Fruit fly (Drosophila melanogaster): ENCODE results near the gene mthl10.

DNA sequence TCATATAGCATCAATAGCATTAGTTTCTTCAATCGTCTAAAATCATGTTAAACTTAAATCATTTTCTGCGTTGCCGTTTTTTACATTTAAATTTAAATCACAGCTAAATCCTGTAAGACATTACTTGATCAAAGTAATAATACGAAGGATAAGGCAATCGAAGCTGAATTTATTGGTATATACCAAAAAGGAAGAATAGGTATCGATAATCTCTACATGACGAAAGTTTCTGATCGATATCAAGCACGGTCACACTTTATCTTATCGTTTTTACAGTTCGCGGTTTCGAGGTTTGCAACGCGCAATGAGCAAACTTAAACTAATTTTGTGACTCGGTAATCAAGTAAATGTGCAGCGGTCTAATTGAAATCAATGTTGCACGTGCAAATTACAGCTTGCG lies 14.9 kb downstream of the mthl10 start, which contains the start of the genes Atac3 and Ptpmeg:
- TF ChIP-seq CG8478 (optimal IDR thresholded peaks at IDR 0.05) (no peak), CTCF (optimal IDR thresholded peaks at IDR 0.05) (no peak)
